Worm (Caenorhabditis elegans): Measurements from ENCODE around the gene Y64G10A.10.

Y64G10A.10 gene

ce11 chrIV:14224912-14225311, 16.3 kb downstream of the Y64G10A.10 start (continued):
- TF ChIP-seq ztf-6 (GFP tag; IDR thresholded peaks at IDR 0.05), result no peak
- TF ChIP-seq repo-1 (tag; optimal IDR thresholded peaks at IDR 0.05), result peak; percentile 44
- peak; percentile 34; the same call in 1 of the 2 replicates for TF ChIP-seq Y53G8AR.9 (GFP tag; conservative IDR thresholded peaks at IDR 0.05)
- peak; percentile 69 for TF ChIP-seq attf-5 (GFP tag; optimal IDR thresholded peaks at IDR 0.05)
- peak; percentile 91 for TF ChIP-seq nhr-90 (tag; optimal IDR thresholded peaks at IDR 0.05)
- peak in 1 of 3 experiments; percentile 53 for TF ChIP-seq lin-35 (GFP tag; optimal IDR thresholded peaks at IDR 0.05)
- TF ChIP-seq ceh-40 (GFP tag; IDR thresholded peaks at IDR 0.05), result 0 out of 2 replicates have a peak, but pooled peaks have one; percentile 70
- TF ChIP-seq snpc-1.3 (tag; optimal IDR thresholded peaks at IDR 0.05; ENCODE audit: insufficient read depth), result peak; percentile 88
- TF ChIP-seq lin-26 (GFP tag; IDR thresholded peaks at IDR 0.05), result peak; percentile 97
- TF ChIP-seq ekl-4 (GFP tag; IDR thresholded peaks at IDR 0.05), result peak; percentile 74
- no peak for TF ChIP-seq zfh-2 (GFP tag; conservative IDR thresholded peaks at IDR 0.05)
- peak; percentile 20; the same call in 1 of the 2 replicates for TF ChIP-seq ceh-91 (GFP tag; IDR thresholded peaks at IDR 0.05)
- TF ChIP-seq K11D2.4 (GFP tag; IDR thresholded peaks at IDR 0.05), result peak; percentile 51; the same call in 1 of the 2 replicates
- 0 out of 2 replicates have a peak, but pooled peaks have one; percentile 66 for TF ChIP-seq ceh-58 (GFP tag; IDR thresholded peaks at IDR 0.05)
- peak; percentile 78 for TF ChIP-seq F23B12.7 (tag; optimal IDR thresholded peaks at IDR 0.05; ENCODE audit: insufficient read depth)
- TF ChIP-seq die-1 (tag; optimal IDR thresholded peaks at IDR 0.05), result peak; percentile 91
- TF ChIP-seq lsl-1 (GFP tag; optimal IDR thresholded peaks at IDR 0.05), result peak; percentile 49
- TF ChIP-seq ZK185.1 (tag; optimal IDR thresholded peaks at IDR 0.05; ENCODE audit: poor library complexity, severe bottlenecking), result peak; percentile 42
- TF ChIP-seq K12H6.12 (tag; optimal IDR thresholded peaks at IDR 0.05), result no peak
- TF ChIP-seq ztf-22 (GFP tag; optimal IDR thresholded peaks at IDR 0.05), result no peak
- peak; percentile 58 for TF ChIP-seq F33H1.4 (GFP tag; IDR thresholded peaks at IDR 0.05)
- no peak for TF ChIP-seq let-607 (tag; optimal IDR thresholded peaks at IDR 0.05)
- no peak for TF ChIP-seq dpl-1 (GFP tag; optimal IDR thresholded peaks at IDR 0.05)
- no peak for TF ChIP-seq bed-1 (GFP tag; IDR thresholded peaks at IDR 0.05)
- 0 out of 2 replicates have a peak, but pooled peaks have one; percentile 46 for TF ChIP-seq let-526 (GFP tag; IDR thresholded peaks at IDR 0.05)
- 0 out of 2 replicates have a peak, but pooled peaks have one; percentile 40 for TF ChIP-seq B0019.2 (GFP tag; conservative IDR thresholded peaks at IDR 0.05)
- peak; percentile 69 for TF ChIP-seq rpc-1 (optimal IDR thresholded peaks at IDR 0.05)
- peak; percentile 93 for TF ChIP-seq rpc-1 (tag; optimal IDR thresholded peaks at IDR 0.05)
- TF ChIP-seq F22D6.2 (tag; optimal IDR thresholded peaks at IDR 0.05), result no peak
- TF ChIP-seq zim-3 (tag; optimal IDR thresholded peaks at IDR 0.05), result peak; percentile 4
- TF ChIP-seq hlh-26 (GFP tag; conservative IDR thresholded peaks at IDR 0.05), result no peak
- peak; percentile 76 for TF ChIP-seq D2030.7 (GFP tag; IDR thresholded peaks at IDR 0.05)
- peak; percentile 44 for TF ChIP-seq F52B5.7 (tag; optimal IDR thresholded peaks at IDR 0.05)
- no peak for TF ChIP-seq attf-3 (GFP tag; conservative IDR thresholded peaks at IDR 0.05)
- no peak for TF ChIP-seq fkh-3 (tag; optimal IDR thresholded peaks at IDR 0.05)
- TF ChIP-seq hrde-1 (tag; optimal IDR thresholded peaks at IDR 0.05; ENCODE audit: borderline replicate concordance), result no peak
- TF ChIP-seq snpc-1.1 (tag; optimal IDR thresholded peaks at IDR 0.05; ENCODE audit: insufficient read depth), result peak; percentile 69
- TF ChIP-seq snpc-3.4 (tag; optimal IDR thresholded peaks at IDR 0.05), result peak; percentile 62
- 0 out of 2 replicates have a peak, but pooled peaks have one; percentile 55 for TF ChIP-seq aptf-3 (GFP tag; IDR thresholded peaks at IDR 0.05)
- no peak for TF ChIP-seq xnd-1 (tag; optimal IDR thresholded peaks at IDR 0.05)
- no peak for TF ChIP-seq lag-1 (GFP tag; IDR thresholded peaks at IDR 0.05)
- peak; percentile 64; the same call in 1 of the 2 replicates for TF ChIP-seq hsf-1 (GFP tag; IDR thresholded peaks at IDR 0.05)
- TF ChIP-seq attf-6 (GFP tag; IDR thresholded peaks at IDR 0.05), result peak; percentile 100
- TF ChIP-seq B0336.3 (GFP tag; IDR thresholded peaks at IDR 0.05), result no peak; the same call in 1 of the 2 replicates
- TF ChIP-seq F10E7.11 (tag; optimal IDR thresholded peaks at IDR 0.05), result no peak
- no peak for TF ChIP-seq T26A5.8 (tag; optimal IDR thresholded peaks at IDR 0.05)
- TF ChIP-seq madf-3 (GFP tag; IDR thresholded peaks at IDR 0.05), result no peak

Measured in whole organism, young adult.